Fruit fly (Drosophila melanogaster) S2 (cell line): ENCODE data around the gene Jarid2.

Source experiments
- CG8478 ChIP-seq: fragments of >200 bp; optimal IDR thresholded peaks from 2 replicates; lab custom pipeline; 2018
- CTCF ChIP-seq, 2 experiments: fragments of >200 bp; optimal IDR thresholded peaks; 2 replicates each; lab custom pipeline; 2018

dm6 chr3L:9508653-9509036, 31.8 kb downstream of the Jarid2 start:
- no peak for TF ChIP-seq CG8478
- no peak for TF ChIP-seq CTCF (optimal IDR thresholded peaks at IDR 0.05; lab: Kevin White, UChicago)
